Worm (Caenorhabditis elegans) whole organism, L4 larva: Measurements from ENCODE around the gene C06B3.6.

Source experiments
- lin-15B ChIP-seq: fragments of 150-350 bp; sonication (generic microtip); optimal IDR thresholded peaks from 3 replicates; lab custom pipeline; 2014; ENCODE audit warnings: missing biosample characterization, missing genetic modification characterization
- lin-39 ChIP-seq: fragments of 150-350 bp; optimal IDR thresholded peaks from 2 replicates; lab custom pipeline; 2014; ENCODE audit warnings: missing biosample characterization, missing genetic modification reagents, missing genetic modification characterization
- nhr-41 ChIP-seq: fragments of 200-800 bp; sonication (Bioruptor generic); IDR thresholded peaks from 2 replicates; pipeline ENCODE4 v1.3.6; 2022; ENCODE audit warnings: missing genetic modification reagents, missing genetic modification characterization, missing compliant biosample characterization
- pqm-1 ChIP-seq: sonication (generic microtip); optimal IDR thresholded peaks from 2 replicates; lab custom pipeline; 2017; ENCODE audit warnings: missing biosample characterization, missing genetic modification characterization
- snpc-4 ChIP-seq: fragments of 150-350 bp; optimal IDR thresholded peaks from 2 replicates; lab custom pipeline; 2014; ENCODE audit warnings: missing biosample characterization, missing genetic modification characterization
- zag-1 ChIP-seq: fragments of 150-350 bp; optimal IDR thresholded peaks from 2 replicates; lab custom pipeline; 2014; ENCODE audit warnings: missing biosample characterization, missing genetic modification characterization

ce11 chrV:13915390-13915789 lies 6.6 kb upstream of the C06B3.6 start, which contains the start of gene gcy-32:
- TF ChIP-seq pqm-1 (no peak), snpc-4 (tag; lab: Kevin White, UChicago) (no peak), nhr-41 (no peak), lin-15B (tag; lab: Kevin White, UChicago) (no peak), zag-1 (tag; lab: Kevin White, UChicago) (no peak), lin-39 (tag; lab: Kevin White, UChicago) (no peak)
